Worm (Caenorhabditis elegans): Measurements from ENCODE around the gene arx-4.
A peak's percentile ranks its signal among the peaks of the same experiment; 100 is the strongest.

Gene arx-4

DNA sequence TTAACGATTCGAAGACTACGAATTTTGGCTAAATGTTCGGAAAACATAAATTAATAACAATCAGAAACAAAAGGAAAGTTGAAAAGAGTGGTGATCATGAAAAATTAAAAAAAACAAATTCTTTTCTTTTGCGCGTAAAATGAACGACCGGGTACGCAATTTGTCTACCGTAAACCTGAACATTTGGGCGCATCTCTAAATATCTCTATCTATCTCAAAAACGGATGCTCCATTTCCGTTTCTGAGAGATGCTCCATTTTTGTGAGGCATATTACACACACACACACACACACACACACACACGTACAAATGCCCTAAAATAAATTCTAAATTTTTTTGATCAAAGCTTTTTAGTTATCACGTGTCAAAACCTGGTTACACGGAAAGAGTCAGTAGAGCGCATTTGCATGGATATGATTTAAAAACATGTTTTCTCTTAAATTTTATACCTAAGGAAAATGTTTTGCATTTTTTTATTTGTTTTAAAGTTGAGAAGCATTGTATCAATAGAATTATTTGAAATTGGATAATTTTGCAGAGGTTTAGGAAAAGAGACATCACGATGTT lies 27.0 kb downstream of the arx-4 start:
- TF ChIP-seq ceh-82 (tag; optimal IDR thresholded peaks at IDR 0.05) (no peak), C34F6.9 (tag; optimal IDR thresholded peaks at IDR 0.05) (peak; percentile 64), mab-5 (tag; optimal IDR thresholded peaks at IDR 0.05) (no peak), fos-1 (tag; optimal IDR thresholded peaks at IDR 0.05) (no peak), skn-1 (tag; optimal IDR thresholded peaks at IDR 0.05) (no peak), unc-55 (GFP tag; optimal IDR thresholded peaks at IDR 0.05) (peak; percentile 11), nhr-237 (tag; optimal IDR thresholded peaks at IDR 0.05) (no peak), lsy-2 (tag; optimal IDR thresholded peaks at IDR 0.05) (peak in 1 of 2 experiments; percentile 69)

DNA sequence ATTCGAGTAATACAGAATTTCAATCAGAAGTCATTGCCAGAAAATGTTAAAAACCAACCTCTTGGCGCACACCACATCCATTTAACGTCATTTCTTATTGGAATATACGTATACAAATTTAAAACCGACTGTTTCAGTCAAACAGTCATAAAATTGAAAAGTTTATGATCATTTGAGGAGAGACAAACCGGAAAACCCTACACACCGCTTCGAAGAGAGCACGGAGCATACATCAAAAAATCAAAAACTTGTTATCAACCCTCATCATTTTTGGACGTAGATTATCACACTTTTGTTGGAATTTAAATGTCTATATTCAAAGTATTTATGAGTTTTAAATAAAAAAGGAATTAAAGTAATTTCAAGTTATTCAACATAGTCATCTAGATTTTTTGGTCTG lies 28.9 kb downstream of the arx-4 start, which contains the start of gene T24C4.10:
TSS of gene T24C4.10 (minus strand) at position 230 of the 400 bp plus-strand sequence.
- TF ChIP-seq fos-1 (tag; optimal IDR thresholded peaks at IDR 0.05) (peak; percentile 71), zag-1 (tag; optimal IDR thresholded peaks at IDR 0.05) (no peak)

DNA sequence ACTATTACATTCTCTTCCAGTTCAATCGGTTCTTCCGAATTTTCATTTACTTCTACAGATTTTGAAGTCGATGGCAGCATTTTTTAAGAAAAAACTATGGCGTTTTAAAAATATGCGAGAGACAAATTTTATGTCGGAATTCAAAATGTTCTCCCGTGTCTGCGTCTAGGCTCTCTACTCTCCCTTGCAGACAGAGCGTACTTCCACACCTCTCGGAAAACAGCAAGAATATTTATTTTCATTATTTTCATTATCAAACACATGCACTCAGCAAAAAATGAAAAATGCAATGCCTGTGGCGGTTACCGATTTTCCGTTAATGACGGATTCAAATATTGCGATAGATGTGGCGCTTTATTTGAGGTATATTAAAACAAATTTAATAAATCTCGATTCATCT lies 33.4 kb downstream of the arx-4 start, which contains the start of the genes ztf-18 and F23H11.2:
TSS of gene ztf-18 (minus strand) at position 188 of the 400 bp plus-strand sequence.
TSS of gene F23H11.2 (plus strand) at position 223 of the 400 bp plus-strand sequence.
- TF ChIP-seq ztf-11 (tag; optimal IDR thresholded peaks at IDR 0.05) (no peak), ceh-16 (tag; optimal IDR thresholded peaks at IDR 0.05) (no peak), dmd-4 (tag; optimal IDR thresholded peaks at IDR 0.05) (no peak), ztf-1 (GFP tag; conservative IDR thresholded peaks at IDR 0.05) (no peak), sem-4 (tag; optimal IDR thresholded peaks at IDR 0.05) (peak; percentile 50), nhr-10 (tag; optimal IDR thresholded peaks at IDR 0.05) (no peak)

DNA sequence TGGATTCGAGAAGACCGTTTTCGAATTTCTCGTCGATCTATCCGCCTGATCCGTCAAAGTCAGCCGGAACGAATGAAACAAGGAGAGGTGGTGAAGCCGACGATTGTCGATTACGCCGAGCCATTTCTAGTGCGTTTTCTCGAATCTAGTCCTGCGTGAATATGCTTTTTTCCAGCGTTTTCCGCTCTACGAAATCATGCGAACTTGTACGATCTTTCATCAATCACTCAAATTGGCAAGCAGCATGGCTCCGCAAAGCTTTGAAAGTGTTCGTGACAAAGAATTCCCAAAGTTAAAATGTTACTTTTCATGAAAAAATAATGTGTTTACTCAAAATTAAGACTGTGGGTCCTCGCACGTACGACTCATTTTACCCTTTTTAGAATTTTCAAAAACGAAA lies 34.8 kb downstream of the arx-4 start:
- TF ChIP-seq skn-1 (tag; optimal IDR thresholded peaks at IDR 0.05) = no peak
- no peak for TF ChIP-seq snpc-4 (tag; optimal IDR thresholded peaks at IDR 0.05)
- TF ChIP-seq ceh-82 (tag; optimal IDR thresholded peaks at IDR 0.05) = no peak
- no peak for TF ChIP-seq lin-11 (tag; optimal IDR thresholded peaks at IDR 0.05)
- no peak for TF ChIP-seq nhr-21 (tag; optimal IDR thresholded peaks at IDR 0.05)
- no peak for TF ChIP-seq lin-39 (tag; optimal IDR thresholded peaks at IDR 0.05)
- no peak for TF ChIP-seq lsy-2 (tag; optimal IDR thresholded peaks at IDR 0.05)
- no peak for TF ChIP-seq mab-5 (tag; optimal IDR thresholded peaks at IDR 0.05)
- TF ChIP-seq crh-2 (tag; optimal IDR thresholded peaks at IDR 0.05) = no peak
- TF ChIP-seq sma-9 (GFP tag; optimal IDR thresholded peaks at IDR 0.05) = no peak
- TF ChIP-seq sma-9 (tag; optimal IDR thresholded peaks at IDR 0.05) = no peak
- TF ChIP-seq nhr-11 (tag; optimal IDR thresholded peaks at IDR 0.05) = no peak
- TF ChIP-seq nhr-77 (tag; optimal IDR thresholded peaks at IDR 0.05) = no peak
- no peak for TF ChIP-seq unc-62 (GFP tag; optimal IDR thresholded peaks at IDR 0.05)
- TF ChIP-seq fos-1 (tag; optimal IDR thresholded peaks at IDR 0.05) = no peak
- no peak for TF ChIP-seq sem-4 (tag; optimal IDR thresholded peaks at IDR 0.05)

DNA sequence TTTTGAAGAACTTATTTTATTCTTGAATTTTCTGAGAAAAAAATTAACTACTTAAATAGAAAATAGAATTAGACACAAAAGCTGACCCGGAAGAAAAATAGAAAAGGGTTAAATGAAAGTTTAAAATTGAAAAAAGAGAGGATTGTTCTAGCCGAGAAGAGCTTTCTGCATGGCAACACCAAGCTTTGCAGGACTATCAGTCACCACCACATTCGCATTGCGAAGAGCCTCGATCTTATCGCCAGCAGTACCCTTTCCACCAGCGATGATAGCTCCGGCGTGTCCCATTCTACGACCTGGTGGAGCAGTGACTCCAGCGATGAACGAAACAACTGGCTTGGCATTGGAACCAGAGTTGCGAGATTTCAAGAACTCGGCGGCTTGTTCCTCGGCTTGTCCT lies 38.0 kb downstream of the arx-4 start:
- TF ChIP-seq lin-39 (tag; optimal IDR thresholded peaks at IDR 0.05) (no peak), nhr-25 (tag; optimal IDR thresholded peaks at IDR 0.05) (no peak), R02D3.7 (tag; optimal IDR thresholded peaks at IDR 0.05) (no peak), ztf-1 (GFP tag; conservative IDR thresholded peaks at IDR 0.05) (no peak)

DNA sequence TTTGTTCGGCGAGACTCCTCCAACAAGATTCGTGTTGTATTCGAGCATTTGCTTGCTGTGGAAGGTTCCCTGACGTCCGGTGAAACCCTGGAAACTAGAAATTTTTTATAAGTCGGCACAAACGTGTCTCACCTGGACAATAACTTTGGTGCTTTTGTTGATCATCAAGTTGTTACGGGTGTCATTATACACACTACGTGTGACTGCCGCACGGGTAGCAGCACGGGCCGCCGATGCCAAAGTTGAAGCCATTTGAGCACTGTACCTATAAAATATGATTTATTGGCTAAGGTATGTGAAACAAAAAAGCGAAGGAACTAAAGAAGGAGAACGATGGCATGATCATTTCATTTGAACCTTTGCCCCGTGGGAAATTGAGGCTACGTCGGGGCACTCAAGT lies 39.0 kb downstream of the arx-4 start, which contains the start of gene sucl-2:
TSS of gene sucl-2 (minus strand) at position 265 of the 400 bp plus-strand sequence.
- no peak for TF ChIP-seq sma-9 (GFP tag; optimal IDR thresholded peaks at IDR 0.05)
- TF ChIP-seq sma-9 (tag; optimal IDR thresholded peaks at IDR 0.05) = no peak
- no peak for TF ChIP-seq aly-2 (tag; optimal IDR thresholded peaks at IDR 0.05)
- no peak for TF ChIP-seq R02D3.7 (tag; optimal IDR thresholded peaks at IDR 0.05)
- no peak for TF ChIP-seq skn-1 (tag; optimal IDR thresholded peaks at IDR 0.05)
- no peak for TF ChIP-seq nhr-237 (tag; optimal IDR thresholded peaks at IDR 0.05)
- no peak for TF ChIP-seq nhr-25 (tag; optimal IDR thresholded peaks at IDR 0.05)

DNA sequence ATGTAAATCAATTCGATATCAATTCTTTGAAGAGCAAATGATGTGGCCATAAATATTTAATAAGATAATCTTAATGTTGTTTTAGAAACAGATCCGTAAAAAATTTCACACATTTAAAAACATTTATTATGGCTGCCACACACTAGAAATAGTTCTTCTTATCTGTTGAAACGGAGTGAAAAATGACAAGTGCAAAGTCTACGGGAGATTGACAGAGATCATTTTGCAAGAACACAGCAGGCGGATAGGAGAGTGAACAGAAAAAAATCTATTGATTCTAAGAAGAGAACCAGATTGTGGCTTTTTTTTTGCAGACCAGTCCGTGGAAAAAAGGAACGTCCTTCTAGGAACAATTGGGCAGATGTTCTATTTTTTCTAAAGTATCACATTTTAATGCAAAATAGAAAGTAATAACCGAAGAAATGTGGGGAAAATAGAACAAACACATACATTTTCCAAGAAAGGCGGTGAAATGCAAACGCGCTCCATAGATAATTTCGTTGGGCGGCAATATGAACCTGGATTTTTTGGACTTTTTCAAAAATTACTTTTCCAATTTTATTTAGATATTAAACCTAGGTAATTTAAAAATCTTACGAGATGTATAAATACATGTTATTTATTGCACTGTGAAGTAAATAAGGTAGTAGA lies 39.6 kb downstream of the arx-4 start:
- TF ChIP-seq gmeb-1 (tag; optimal IDR thresholded peaks at IDR 0.05) = peak; percentile 54
- peak in 1 of 2 experiments; percentile 44 for TF ChIP-seq lsy-2 (tag; optimal IDR thresholded peaks at IDR 0.05)
- no peak for TF ChIP-seq F13H6.1 (tag; optimal IDR thresholded peaks at IDR 0.05)
- no peak for TF ChIP-seq zag-1 (tag; optimal IDR thresholded peaks at IDR 0.05)
- no peak for TF ChIP-seq peb-1 (tag; optimal IDR thresholded peaks at IDR 0.05)
- TF ChIP-seq lin-13 (GFP tag; optimal IDR thresholded peaks at IDR 0.05) = peak; percentile 34
- peak; percentile 35 for TF ChIP-seq C34F6.9 (tag; optimal IDR thresholded peaks at IDR 0.05)
